Fruit fly (Drosophila melanogaster): ENCODE data around the gene Gnpnat.

Gene Gnpnat

dm6 chr3R:29748591-29749303 is 10.7 kb downstream of the Gnpnat start, which contains the start of the genes ATPsyngamma and yata (continued):
- peak; percentile 41 for TF ChIP-seq CG17829 (tag; optimal IDR thresholded peaks at IDR 0.05)
- no peak for TF ChIP-seq CG10959 (GFP tag; IDR thresholded peaks at IDR 0.05)
- peak; percentile 81 for TF ChIP-seq bbx (GFP tag; IDR thresholded peaks at IDR 0.05; ENCODE audit: partially characterized antibody)
- TF ChIP-seq bcd (GFP tag; optimal IDR thresholded peaks at IDR 0.05), result peak; percentile 66
- TF ChIP-seq CG7786 (GFP tag; optimal IDR thresholded peaks at IDR 0.05), result no peak
- TF ChIP-seq Ets65A (GFP tag), result peak; percentile 31
- TF ChIP-seq mld (GFP tag; IDR thresholded peaks at IDR 0.05; ENCODE audit: partially characterized antibody), result 0 out of 3 replicates have a peak, but pooled peaks have one; percentile 36
- TF ChIP-seq CG11085 (GFP tag; IDR thresholded peaks at IDR 0.05), result no peak
- TF ChIP-seq unc-4 (GFP tag; IDR thresholded peaks at IDR 0.05; ENCODE audit: partially characterized antibody), result peak; percentile 75; the same call in 1 of the 2 replicates
- TF ChIP-seq CG7271 (tag; optimal IDR thresholded peaks at IDR 0.05), result peak; percentile 18
- peak; percentile 6 for TF ChIP-seq Med (GFP tag)
- no peak for TF ChIP-seq vfl (GFP tag; optimal IDR thresholded peaks at IDR 0.05)
- TF ChIP-seq sisA (GFP tag; IDR thresholded peaks at IDR 0.05), result 0 out of 2 replicates have a peak, but pooled peaks have one; percentile 28
- peak; percentile 75 for TF ChIP-seq inv (GFP tag; IDR thresholded peaks at IDR 0.05; ENCODE audit: partially characterized antibody)
- TF ChIP-seq jigr1 (GFP tag; IDR thresholded peaks at IDR 0.05), result peak; percentile 81; the same call in 2 of the 3 replicates
- TF ChIP-seq lola (GFP tag; optimal IDR thresholded peaks at IDR 0.05), result peak in 1 of 3 experiments; percentile 35
- TF ChIP-seq ken (GFP tag; IDR thresholded peaks at IDR 0.05), result 0 out of 3 replicates have a peak, but pooled peaks have one; percentile 44
- peak; percentile 97 for TF ChIP-seq MESR4 (GFP tag; optimal IDR thresholded peaks at IDR 0.05)
- no peak for TF ChIP-seq CG10431 (GFP tag; optimal IDR thresholded peaks at IDR 0.05)
- TF ChIP-seq Bgb (GFP tag; IDR thresholded peaks at IDR 0.05; ENCODE audit: partially characterized antibody), result peak; percentile 77
- peak; percentile 22; the same call in 1 of the 3 replicates for TF ChIP-seq CG14860 (GFP tag; IDR thresholded peaks at IDR 0.05; ENCODE audit: partially characterized antibody)
- no peak for TF ChIP-seq tio (GFP tag; optimal IDR thresholded peaks at IDR 0.05)
- peak; percentile 49 for TF ChIP-seq grau (tag; optimal IDR thresholded peaks at IDR 0.05)
- TF ChIP-seq CG2116 (GFP tag; optimal IDR thresholded peaks at IDR 0.05), result peak; percentile 30
- TF ChIP-seq pzg (GFP tag; optimal IDR thresholded peaks at IDR 0.05), result peak; percentile 49
- peak; percentile 27 for TF ChIP-seq Max (GFP tag; optimal IDR thresholded peaks at IDR 0.05)
- TF ChIP-seq CG9797 (GFP tag; optimal IDR thresholded peaks at IDR 0.05), result peak; percentile 13
- no peak for TF ChIP-seq CG9609 (GFP tag; optimal IDR thresholded peaks at IDR 0.05)
- peak; percentile 9 for TF ChIP-seq Fer3 (tag; optimal IDR thresholded peaks at IDR 0.05)
- peak; percentile 14 for TF ChIP-seq CG13775 (GFP tag; optimal IDR thresholded peaks at IDR 0.05)
- TF ChIP-seq CG18262 (tag; optimal IDR thresholded peaks at IDR 0.05), result peak; percentile 36
- peak; percentile 59 for TF ChIP-seq hbn (GFP tag; IDR thresholded peaks at IDR 0.05; ENCODE audit: partially characterized antibody)
- TF ChIP-seq CG3847 (GFP tag; IDR thresholded peaks at IDR 0.05), result peak; percentile 59; the same call in 1 of the 2 replicates
- peak; percentile 19 for TF ChIP-seq Oli (tag; optimal IDR thresholded peaks at IDR 0.05)
- no peak for TF ChIP-seq Fer1 (GFP tag; optimal IDR thresholded peaks at IDR 0.05)
- TF ChIP-seq CG4328 (GFP tag; optimal IDR thresholded peaks at IDR 0.05), result peak; percentile 43
- peak; percentile 56 for TF ChIP-seq CoRest (tag; optimal IDR thresholded peaks at IDR 0.05)
- peak; percentile 39; the same call in 1 of the 2 replicates for TF ChIP-seq lmd (GFP tag; IDR thresholded peaks at IDR 0.05)
- peak; percentile 33 for TF ChIP-seq HHEX (GFP tag; optimal IDR thresholded peaks at IDR 0.05)
- no peak for TF ChIP-seq shn (GFP tag; optimal IDR thresholded peaks at IDR 0.05)
- peak; percentile 84 for TF ChIP-seq CG18011 (GFP tag; optimal IDR thresholded peaks at IDR 0.05)
- TF ChIP-seq CG6689 (GFP tag; IDR thresholded peaks at IDR 0.05), result peak; percentile 27; the same call in 1 of the 2 replicates
- peak; percentile 24 for TF ChIP-seq CG1233 (GFP tag; optimal IDR thresholded peaks at IDR 0.05)
- peak; percentile 42 for TF ChIP-seq CG30020 (tag; optimal IDR thresholded peaks at IDR 0.05)
- TF ChIP-seq CG16815 (GFP tag; optimal IDR thresholded peaks at IDR 0.05), result no peak
- no peak for TF ChIP-seq chm (GFP tag; IDR thresholded peaks at IDR 0.05)
- TF ChIP-seq Ets97D (GFP tag; optimal IDR thresholded peaks at IDR 0.05), result peak; percentile 40
- peak; percentile 10 for TF ChIP-seq zfh2 (GFP tag; optimal IDR thresholded peaks at IDR 0.05)
